Fruit fly (Drosophila melanogaster): ENCODE results near the gene cact.

Gene cact

dm6 chr2L:16286360-16287005 is 39.5 kb downstream of the cact start (continued):
- TF ChIP-seq sim (GFP tag; IDR thresholded peaks at IDR 0.05): no peak
- no peak for TF ChIP-seq CG32767 (GFP tag; IDR thresholded peaks at IDR 0.05)
- peak; percentile 97 for TF ChIP-seq pfk (GFP tag; optimal IDR thresholded peaks at IDR 0.05)
- TF ChIP-seq CG10431 (GFP tag; optimal IDR thresholded peaks at IDR 0.05): no peak
- TF ChIP-seq lbe (GFP tag; optimal IDR thresholded peaks at IDR 0.05): no peak
- TF ChIP-seq Ets97D (GFP tag; optimal IDR thresholded peaks at IDR 0.05): peak; percentile 56
- peak; percentile 78 for TF ChIP-seq CG18476 (GFP tag; optimal IDR thresholded peaks at IDR 0.05)
- TF ChIP-seq H15 (GFP tag; IDR thresholded peaks at IDR 0.05): no peak
- TF ChIP-seq Trl (optimal IDR thresholded peaks at IDR 0.05): peak; percentile 83 to 93
- TF ChIP-seq Trl (GFP tag; optimal IDR thresholded peaks at IDR 0.05): peak; percentile 27
- TF ChIP-seq CG34224 (GFP tag; IDR thresholded peaks at IDR 0.05; ENCODE audit: partially characterized antibody): no peak
- TF ChIP-seq CG6254 (GFP tag; optimal IDR thresholded peaks at IDR 0.05): peak; percentile 82
- no peak for TF ChIP-seq ac (GFP tag; optimal IDR thresholded peaks at IDR 0.05)
- no peak for TF ChIP-seq cas (GFP tag; IDR thresholded peaks at IDR 0.05)
- TF ChIP-seq CG12942 (GFP tag; optimal IDR thresholded peaks at IDR 0.05): peak; percentile 81
- TF ChIP-seq dpn (GFP tag; optimal IDR thresholded peaks at IDR 0.05): peak; percentile 79 to 88
- TF ChIP-seq CG7271 (tag; optimal IDR thresholded peaks at IDR 0.05): peak; percentile 50
- no peak for TF ChIP-seq CG6689 (GFP tag; IDR thresholded peaks at IDR 0.05)
- peak; percentile 15 for TF ChIP-seq CG12236 (GFP tag; optimal IDR thresholded peaks at IDR 0.05)
- no peak for TF ChIP-seq CG8765 (GFP tag; IDR thresholded peaks at IDR 0.05)
- no peak for TF ChIP-seq CG4404 (GFP tag; IDR thresholded peaks at IDR 0.05)
- TF ChIP-seq repo (GFP tag; optimal IDR thresholded peaks at IDR 0.05): peak; percentile 32
- TF ChIP-seq CG1603 (tag; optimal IDR thresholded peaks at IDR 0.05): peak; percentile 61
- peak; percentile 71 for TF ChIP-seq CG4328 (GFP tag; optimal IDR thresholded peaks at IDR 0.05)
- TF ChIP-seq CG4617 (GFP tag; optimal IDR thresholded peaks at IDR 0.05; ENCODE audit: borderline replicate concordance): peak; percentile 2
- peak; percentile 77 for TF ChIP-seq CG12155 (GFP tag; optimal IDR thresholded peaks at IDR 0.05)
- TF ChIP-seq CG11723 (GFP tag; optimal IDR thresholded peaks at IDR 0.05): peak; percentile 66
- TF ChIP-seq ato (GFP tag; IDR thresholded peaks at IDR 0.05; ENCODE audit: partially characterized antibody): no peak
- TF ChIP-seq NC2α (GFP tag; optimal IDR thresholded peaks at IDR 0.05): peak; percentile 70
- TF ChIP-seq ranshi (GFP tag; IDR thresholded peaks at IDR 0.05): no peak
- TF ChIP-seq Atf3 (GFP tag; optimal IDR thresholded peaks at IDR 0.05): peak; percentile 85
- no peak for TF ChIP-seq Rx (GFP tag; IDR thresholded peaks at IDR 0.05)
- TF ChIP-seq Myb (GFP tag; optimal IDR thresholded peaks at IDR 0.05): peak; percentile 72
- no peak for TF ChIP-seq ase (GFP tag; IDR thresholded peaks at IDR 0.05)
- TF ChIP-seq abd-A (tag; optimal IDR thresholded peaks at IDR 0.05): peak; percentile 84
- no peak for TF ChIP-seq Ada2b (GFP tag; IDR thresholded peaks at IDR 0.05)
- no peak for TF ChIP-seq pita (GFP tag; optimal IDR thresholded peaks at IDR 0.05)
- TF ChIP-seq HLH4C (GFP tag; IDR thresholded peaks at IDR 0.05; ENCODE audit: partially characterized antibody): no peak
- TF ChIP-seq Optix (GFP tag; IDR thresholded peaks at IDR 0.05): no peak
- TF ChIP-seq BtbVII (GFP tag; optimal IDR thresholded peaks at IDR 0.05): peak; percentile 69
- TF ChIP-seq E2f1 (GFP tag; IDR thresholded peaks at IDR 0.05): no peak
- peak; percentile 64 for TF ChIP-seq CG11398 (GFP tag; optimal IDR thresholded peaks at IDR 0.05)
- TF ChIP-seq sna (GFP tag; IDR thresholded peaks at IDR 0.05; ENCODE audit: partially characterized antibody): no peak
- peak; percentile 74 for TF ChIP-seq CG17385 (GFP tag; optimal IDR thresholded peaks at IDR 0.05)
- TF ChIP-seq zfh1 (GFP tag; IDR thresholded peaks at IDR 0.05): no peak
- no peak for TF ChIP-seq CG7372 (GFP tag; IDR thresholded peaks at IDR 0.05)
- TF ChIP-seq pzg (GFP tag; optimal IDR thresholded peaks at IDR 0.05): peak; percentile 1
- peak in 1 of 2 experiments; percentile 69 for TF ChIP-seq Pdp1 (GFP tag; optimal IDR thresholded peaks at IDR 0.05)
- TF ChIP-seq phol (tag; optimal IDR thresholded peaks at IDR 0.05): peak; percentile 93
- TF ChIP-seq CG15269 (tag; optimal IDR thresholded peaks at IDR 0.05): peak; percentile 83
- TF ChIP-seq pum (GFP tag; optimal IDR thresholded peaks at IDR 0.05): peak; percentile 71

All from whole organism, embryonic.